Fruit fly (Drosophila melanogaster): ENCODE data around the gene CG14441.

CG14441 gene

DNA sequence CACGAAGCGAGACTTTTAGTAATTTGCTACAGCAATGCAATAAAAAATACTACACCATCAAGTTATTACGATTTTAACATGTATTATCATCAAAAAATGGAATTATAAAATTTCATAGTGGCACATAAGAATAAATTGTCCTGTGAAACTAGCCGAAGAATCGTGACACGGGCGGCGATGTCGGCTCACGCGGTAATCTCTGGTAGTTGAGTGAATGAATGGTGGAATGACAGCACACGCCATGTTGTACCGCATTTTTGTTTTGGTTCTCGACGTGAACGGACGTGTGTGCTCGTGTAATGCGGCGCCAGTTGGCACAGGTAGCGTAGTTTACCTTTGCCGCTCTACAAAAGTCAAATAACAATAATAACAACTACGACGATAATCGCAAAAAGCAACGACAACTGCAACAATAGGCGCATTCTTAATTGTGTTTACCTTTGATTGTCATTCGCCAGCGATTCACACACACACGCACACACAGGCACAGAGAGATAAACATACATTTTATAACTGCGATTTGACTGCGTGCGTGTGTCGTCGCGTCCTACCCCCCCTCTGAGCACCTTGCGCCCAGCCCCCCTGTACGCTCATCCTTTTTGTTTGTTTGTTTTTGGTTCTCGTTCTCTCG, at the start of gene CG14441 (continued):
- TF ChIP-seq CG12104 (GFP tag; optimal IDR thresholded peaks at IDR 0.05) (peak; percentile 31), CG4820 (GFP tag; optimal IDR thresholded peaks at IDR 0.05) (peak; percentile 9), C15 (GFP tag; IDR thresholded peaks at IDR 0.05) (no peak), sim (GFP tag; IDR thresholded peaks at IDR 0.05) (no peak), fu2 (GFP tag; optimal IDR thresholded peaks at IDR 0.05) (no peak), CG42726 (GFP tag; IDR thresholded peaks at IDR 0.05; ENCODE audit: partially characterized antibody) (peak; percentile 62), BtbVII (GFP tag; optimal IDR thresholded peaks at IDR 0.05) (peak; percentile 80), CG13624 (GFP tag; optimal IDR thresholded peaks at IDR 0.05) (peak; percentile 45), sc (optimal IDR thresholded peaks at IDR 0.05) (no peak), sc (GFP tag; optimal IDR thresholded peaks at IDR 0.05) (peak; percentile 1), CG17802 (tag; optimal IDR thresholded peaks at IDR 0.05) (no peak), CG14667 (GFP tag; IDR thresholded peaks at IDR 0.05) (no peak), Nf-YC (tag; optimal IDR thresholded peaks at IDR 0.05) (peak; percentile 60), CG14710 (tag; optimal IDR thresholded peaks at IDR 0.05) (peak; percentile 54), CG17359 (tag; optimal IDR thresholded peaks at IDR 0.05) (peak; percentile 30), gt (GFP tag; IDR thresholded peaks at IDR 0.05) (no peak), CG11247 (GFP tag; IDR thresholded peaks at IDR 0.05) (no peak), CG13287 (GFP tag; IDR thresholded peaks at IDR 0.05; ENCODE audit: partially characterized antibody) (peak; percentile 100), CG10147 (GFP tag; optimal IDR thresholded peaks at IDR 0.05) (peak; percentile 72), CG7928 (GFP tag; optimal IDR thresholded peaks at IDR 0.05) (no peak), B-H1 (GFP tag; IDR thresholded peaks at IDR 0.05) (no peak), CG14860 (GFP tag; IDR thresholded peaks at IDR 0.05; ENCODE audit: partially characterized antibody) (peak; percentile 97), CG6654 (GFP tag; optimal IDR thresholded peaks at IDR 0.05) (no peak), cwo (GFP tag; optimal IDR thresholded peaks at IDR 0.05) (peak; percentile 63), Ets97D (GFP tag; optimal IDR thresholded peaks at IDR 0.05) (peak; percentile 6), danr (GFP tag; IDR thresholded peaks at IDR 0.05) (no peak), Usf (GFP tag; optimal IDR thresholded peaks at IDR 0.05) (no peak), CG11504 (tag; optimal IDR thresholded peaks at IDR 0.05) (peak; percentile 42), Fer3 (tag; optimal IDR thresholded peaks at IDR 0.05) (peak; percentile 32), GATAe (GFP tag; conservative IDR thresholded peaks at IDR 0.05) (no peak), H2.0 (GFP tag; IDR thresholded peaks at IDR 0.05) (no peak), Aef1 (GFP tag; IDR thresholded peaks at IDR 0.05) (no peak), Poxn (GFP tag; IDR thresholded peaks at IDR 0.05) (no peak), vnd (GFP tag; IDR thresholded peaks at IDR 0.05; ENCODE audit: partially characterized antibody) (peak; percentile 98), CG11398 (GFP tag; optimal IDR thresholded peaks at IDR 0.05) (peak; percentile 56), CG9932 (GFP tag; IDR thresholded peaks at IDR 0.05) (peak; percentile 43), pho (GFP tag; optimal IDR thresholded peaks at IDR 0.05) (peak; percentile 10), CG7271 (tag; optimal IDR thresholded peaks at IDR 0.05) (peak; percentile 13), sug (tag; optimal IDR thresholded peaks at IDR 0.05) (peak; percentile 53), CG10654 (GFP tag; optimal IDR thresholded peaks at IDR 0.05) (no peak), da (GFP tag; optimal IDR thresholded peaks at IDR 0.05) (no peak), CG12659 (GFP tag; optimal IDR thresholded peaks at IDR 0.05) (peak; percentile 35), phol (tag; optimal IDR thresholded peaks at IDR 0.05) (peak; percentile 62), gfzf (GFP tag; optimal IDR thresholded peaks at IDR 0.05) (no peak), CG4404 (GFP tag; IDR thresholded peaks at IDR 0.05) (no peak), CG9727 (GFP tag; optimal IDR thresholded peaks at IDR 0.05) (peak; percentile 29), dysf (GFP tag; IDR thresholded peaks at IDR 0.05) (peak; percentile 36; the same call in 2 of the 3 replicates), CG34376 (GFP tag; optimal IDR thresholded peaks at IDR 0.05) (peak; percentile 89), pan (optimal IDR thresholded peaks at IDR 0.05) (no peak), pan (GFP tag; optimal IDR thresholded peaks at IDR 0.05 in 1 of 2, IDR thresholded peaks at IDR 0.05 in 1 of 2) (peak in 1 of 2 experiments; percentile 23), dm (GFP tag; optimal IDR thresholded peaks at IDR 0.05) (peak; percentile 64)

Data from whole organism, embryonic.